Worm (Caenorhabditis elegans) whole organism, young adult: ENCODE data around the gene F07B10.4.

Source experiments
- F33H1.4 ChIP-seq: fragments of 200-800 bp; sonication (Bioruptor generic); IDR thresholded peaks from 2 replicates; pipeline ENCODE4 v1.3.6; 2022; ENCODE audit warnings: missing genetic modification reagents, missing genetic modification characterization, missing compliant biosample characterization
- K11D2.4 ChIP-seq: fragments of 200-800 bp; sonication (Bioruptor generic); IDR thresholded peaks from 2 replicates; pipeline ENCODE4 v1.3.6; 2022; ENCODE audit warnings: missing genetic modification reagents, missing genetic modification characterization, missing compliant biosample characterization
- T07F8.4 ChIP-seq: sonication (generic microtip); optimal IDR thresholded peaks from 2 replicates; lab custom pipeline; 2016; ENCODE audit warnings: mild to moderate bottlenecking, missing genetic modification characterization, moderate library complexity, missing compliant biosample characterization
- him-1 ChIP-seq: sonication (generic microtip); optimal IDR thresholded peaks from 2 replicates; lab custom pipeline; 2016; ENCODE audit warnings: missing genotype, missing genetic modification reagents, missing genetic modification characterization, missing compliant biosample characterization
- hlh-26 ChIP-seq: fragments of 200-800 bp; sonication (Bioruptor generic); conservative IDR thresholded peaks from 2 replicates; pipeline ENCODE4 v1.3.6; 2022; ENCODE audit warnings: missing genetic modification reagents, missing genetic modification characterization, missing compliant biosample characterization
- hmg-1.2 ChIP-seq: fragments of 200-800 bp; sonication (Bioruptor generic); IDR thresholded peaks from 2 replicates; pipeline ENCODE4 v1.3.6; 2022; ENCODE audit warnings: missing genetic modification reagents, missing genetic modification characterization, missing compliant biosample characterization
- nfya-2 ChIP-seq: fragments of 200-800 bp; sonication (Bioruptor generic); IDR thresholded peaks from 2 replicates; pipeline ENCODE4 v1.3.6; 2022; ENCODE audit warnings: missing genetic modification reagents, missing genetic modification characterization, missing compliant biosample characterization
- rcor-1 ChIP-seq: fragments of 200-800 bp; sonication (Bioruptor generic); IDR thresholded peaks from 2 replicates; pipeline ENCODE4 v1.3.6; 2022; ENCODE audit warnings: missing genetic modification reagents, missing genetic modification characterization, missing compliant biosample characterization
- snpc-4 ChIP-seq, 5 experiments: fragments of 150-350 bp in 1 of 5; sonication (generic microtip) in 4 of 5; optimal IDR thresholded peaks; 2 replicates each; lab custom pipeline; 2014 to 2018; ENCODE audit warnings: missing genetic modification characterization in 5 of 5, missing biosample characterization in 3 of 5, antibody characterized with exemption in 2 of 5, mild to moderate bottlenecking in 2 of 5, missing compliant biosample characterization in 2 of 5, missing genotype in 2 of 5, moderate library complexity in 2 of 5, missing genetic modification reagents in 1 of 5
- somi-1 ChIP-seq: fragments of 200-800 bp; sonication (Bioruptor generic); optimal IDR thresholded peaks from 2 replicates; lab custom pipeline; 2018; ENCODE audit warnings: mild to moderate bottlenecking, missing genetic modification characterization, missing compliant biosample characterization
- unc-62 ChIP-seq: fragments of 150-350 bp; optimal IDR thresholded peaks from 2 replicates; lab custom pipeline; 2014; ENCODE audit warnings: missing biosample characterization, missing genetic modification reagents, missing genetic modification characterization

DNA sequence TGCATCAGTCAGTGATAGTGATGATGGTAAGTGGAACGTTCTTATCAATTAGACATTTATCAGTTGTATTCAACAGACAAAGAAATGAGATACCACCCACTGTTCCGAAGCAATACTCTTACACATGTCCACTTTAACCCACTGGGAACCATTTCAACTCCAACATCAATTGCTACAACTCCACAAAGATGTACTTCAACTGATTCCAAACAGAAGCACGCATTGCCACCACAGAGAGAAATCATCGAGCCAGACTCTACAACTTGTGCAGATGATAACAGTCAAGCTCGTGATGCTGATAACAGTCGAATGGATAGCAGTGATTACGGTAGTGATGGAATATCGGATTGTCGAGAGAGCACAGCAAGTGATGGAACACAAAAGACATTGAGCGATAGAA, 27.0 kb downstream of the F07B10.4 start:
- no peak for TF ChIP-seq hmg-1.2 (GFP tag; lab: Robert Waterston, UW)
- no peak for TF ChIP-seq F33H1.4 (GFP tag; lab: Robert Waterston, UW)
- no peak for TF ChIP-seq rcor-1 (GFP tag; lab: Robert Waterston, UW)
- no peak for TF ChIP-seq snpc-4 (GFP tag; optimal IDR thresholded peaks at IDR 0.05; lab: Kevin White, UChicago)
- TF ChIP-seq snpc-4 (tag; optimal IDR thresholded peaks at IDR 0.05; lab: Kevin White, UChicago): no peak
- TF ChIP-seq hlh-26: no peak
- TF ChIP-seq unc-62 (GFP tag; lab: Kevin White, UChicago): no peak
- no peak for TF ChIP-seq K11D2.4
- TF ChIP-seq him-1: no peak
- TF ChIP-seq somi-1: no peak
- no peak for TF ChIP-seq nfya-2
- TF ChIP-seq T07F8.4: no peak
